Worm (Caenorhabditis elegans): Measurements from ENCODE around the gene glb-32.

The glb-32 gene

ce11 chrV:5064761-5065421, 24.5 kb downstream of the glb-32 start, which contains the start of gene mlk-1:
Gene mlk-1, minus strand, starts transcription at chrV:5064811.
- TF ChIP-seq crh-2 (tag; optimal IDR thresholded peaks at IDR 0.05) (peak; percentile 44), ztf-4 (tag; optimal IDR thresholded peaks at IDR 0.05) (no peak), blmp-1 (tag; optimal IDR thresholded peaks at IDR 0.05; ENCODE audit: insufficient read depth) (peak; percentile 77), zag-1 (tag; optimal IDR thresholded peaks at IDR 0.05) (peak; percentile 40), alr-1 (tag; optimal IDR thresholded peaks at IDR 0.05) (no peak), unc-55 (GFP tag; optimal IDR thresholded peaks at IDR 0.05) (peak; percentile 88), F13H6.1 (tag; optimal IDR thresholded peaks at IDR 0.05) (peak; percentile 86), mbf-1 (tag; optimal IDR thresholded peaks at IDR 0.05) (no peak), elt-1 (tag; optimal IDR thresholded peaks at IDR 0.05) (no peak), Y55F3AM.14 (GFP tag; optimal IDR thresholded peaks at IDR 0.05) (peak; percentile 73), nhr-129 (tag; optimal IDR thresholded peaks at IDR 0.05) (peak; percentile 86), ama-1 (optimal IDR thresholded peaks at IDR 0.05) (peak; percentile 68), ztf-11 (tag; optimal IDR thresholded peaks at IDR 0.05) (no peak), mdl-1 (tag; optimal IDR thresholded peaks at IDR 0.05) (peak; percentile 4 to 62), ztf-1 (GFP tag; conservative IDR thresholded peaks at IDR 0.05) (no peak), nhr-21 (tag; optimal IDR thresholded peaks at IDR 0.05) (peak; percentile 46), nhr-6 (tag; optimal IDR thresholded peaks at IDR 0.05) (peak; percentile 81), sma-9 (GFP tag; optimal IDR thresholded peaks at IDR 0.05) (peak; percentile 60), sma-9 (tag; optimal IDR thresholded peaks at IDR 0.05) (no peak), nhr-25 (tag; optimal IDR thresholded peaks at IDR 0.05) (peak; percentile 70), lsy-2 (tag; optimal IDR thresholded peaks at IDR 0.05) (peak; percentile 17 to 71), C34F6.9 (tag; optimal IDR thresholded peaks at IDR 0.05) (peak; percentile 82), ZK546.5 (tag; optimal IDR thresholded peaks at IDR 0.05) (no peak), gmeb-1 (tag; optimal IDR thresholded peaks at IDR 0.05) (no peak), unc-62 (GFP tag; optimal IDR thresholded peaks at IDR 0.05) (no peak), ceh-82 (tag; optimal IDR thresholded peaks at IDR 0.05) (no peak), fos-1 (tag; optimal IDR thresholded peaks at IDR 0.05) (peak; percentile 43), sem-4 (tag; optimal IDR thresholded peaks at IDR 0.05) (no peak), lin-13 (GFP tag; optimal IDR thresholded peaks at IDR 0.05) (peak; percentile 20), lin-11 (tag; optimal IDR thresholded peaks at IDR 0.05) (peak; percentile 6), dmd-4 (tag; optimal IDR thresholded peaks at IDR 0.05) (no peak)

DNA sequence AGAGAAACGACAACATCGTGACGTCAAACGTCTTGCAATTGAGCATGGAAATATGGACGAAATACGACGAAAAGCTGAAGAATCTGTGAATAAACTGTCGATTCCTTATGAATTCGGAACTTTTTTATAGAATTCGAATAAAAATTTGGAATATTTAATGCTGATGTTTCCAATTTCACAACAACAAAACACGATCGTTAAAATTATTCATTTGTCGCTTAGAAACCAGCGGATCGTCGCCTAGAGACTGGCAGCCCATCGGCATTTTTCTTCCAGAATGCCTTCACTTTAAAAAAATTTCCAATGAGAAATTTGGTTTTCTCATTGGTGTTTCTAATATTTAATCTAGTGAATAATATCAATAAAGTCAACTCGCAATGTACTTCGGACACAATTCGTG, 36.0 kb downstream of the glb-32 start, which contains the start of gene cwp-4:
TSS of gene cwp-4 (plus strand) at position 301 of the 400 bp plus-strand sequence.
- TF ChIP-seq nhr-23 (tag; optimal IDR thresholded peaks at IDR 0.05) (no peak), mab-5 (tag; optimal IDR thresholded peaks at IDR 0.05) (no peak), sem-4 (tag; optimal IDR thresholded peaks at IDR 0.05) (no peak), Y55F3AM.14 (GFP tag; optimal IDR thresholded peaks at IDR 0.05) (no peak), nhr-10 (tag; optimal IDR thresholded peaks at IDR 0.05) (no peak), aly-2 (tag; optimal IDR thresholded peaks at IDR 0.05) (no peak), fos-1 (tag; optimal IDR thresholded peaks at IDR 0.05) (no peak), snpc-4 (tag; optimal IDR thresholded peaks at IDR 0.05) (no peak), ceh-82 (tag; optimal IDR thresholded peaks at IDR 0.05) (no peak), lsy-2 (tag; optimal IDR thresholded peaks at IDR 0.05) (no peak), sma-9 (GFP tag; optimal IDR thresholded peaks at IDR 0.05) (no peak), sma-9 (tag; optimal IDR thresholded peaks at IDR 0.05) (no peak), nhr-12 (tag; optimal IDR thresholded peaks at IDR 0.05) (no peak), ztf-4 (tag; optimal IDR thresholded peaks at IDR 0.05) (no peak), ztf-11 (tag; optimal IDR thresholded peaks at IDR 0.05) (no peak), lin-39 (tag; optimal IDR thresholded peaks at IDR 0.05) (no peak), ztf-1 (GFP tag; conservative IDR thresholded peaks at IDR 0.05) (no peak), unc-39 (tag; optimal IDR thresholded peaks at IDR 0.05) (no peak), ZK546.5 (tag; optimal IDR thresholded peaks at IDR 0.05) (no peak), zag-1 (tag; optimal IDR thresholded peaks at IDR 0.05) (no peak)

ce11 chrV:5052233-5052632, 37.1 kb downstream of the glb-32 start, which contains the start of gene K11D12.12:
Gene K11D12.12, plus strand, starts transcription at chrV:5052261.
- TF ChIP-seq ama-1 (optimal IDR thresholded peaks at IDR 0.05) = no peak
- no peak for TF ChIP-seq snpc-4 (tag; optimal IDR thresholded peaks at IDR 0.05)
- TF ChIP-seq nhr-21 (tag; optimal IDR thresholded peaks at IDR 0.05) = no peak
- TF ChIP-seq R02D3.7 (tag; optimal IDR thresholded peaks at IDR 0.05) = no peak
- TF ChIP-seq nhr-23 (tag; optimal IDR thresholded peaks at IDR 0.05) = no peak
- no peak for TF ChIP-seq C34F6.9 (tag; optimal IDR thresholded peaks at IDR 0.05)
- TF ChIP-seq unc-55 (GFP tag; optimal IDR thresholded peaks at IDR 0.05) = no peak
- no peak for TF ChIP-seq crh-2 (tag; optimal IDR thresholded peaks at IDR 0.05)

All from whole organism, L2 larva.